Worm (Caenorhabditis elegans) whole organism, mixed stage, embryonic: ENCODE measurements around the gene Y75B12B.3.

Experiments
- M03D4.4 ChIP-seq: sonication (generic microtip); optimal IDR thresholded peaks from 2 replicates; lab custom pipeline; 2017; ENCODE audit warnings: mild to moderate bottlenecking, missing genetic modification characterization, missing compliant biosample characterization
- bed-3 ChIP-seq: fragments of 200-800 bp; sonication (Bioruptor generic); optimal IDR thresholded peaks from 3 replicates; lab custom pipeline; 2018; ENCODE audit warnings: mild to moderate bottlenecking, missing genetic modification characterization, moderate library complexity, missing compliant biosample characterization
- blmp-1 ChIP-seq: fragments of 150-350 bp; optimal IDR thresholded peaks from 2 replicates; lab custom pipeline; 2014; ENCODE audit warnings: missing biosample characterization, missing genetic modification characterization
- ceh-39 ChIP-seq: fragments of 150-350 bp; optimal IDR thresholded peaks from 2 replicates; lab custom pipeline; 2014; ENCODE audit warnings: missing biosample characterization, missing genetic modification characterization
- ceh-43 ChIP-seq: fragments of 200-800 bp; sonication (Bioruptor generic); optimal IDR thresholded peaks from 2 replicates; lab custom pipeline; 2018; ENCODE audit warnings: mild to moderate bottlenecking, missing genetic modification characterization, moderate library complexity, missing compliant biosample characterization
- ceh-83 ChIP-seq: fragments of 200-800 bp; sonication (Bioruptor generic); optimal IDR thresholded peaks from 2 replicates; lab custom pipeline; 2018; ENCODE audit warnings: mild to moderate bottlenecking, missing genetic modification characterization, missing compliant biosample characterization
- ces-1 ChIP-seq: fragments of 150-350 bp; optimal IDR thresholded peaks from 2 replicates; lab custom pipeline; 2014; ENCODE audit warnings: missing biosample characterization, missing genetic modification reagents, missing genetic modification characterization
- cnd-1 ChIP-seq: fragments of 200-800 bp; sonication (Bioruptor generic); optimal IDR thresholded peaks from 2 replicates; lab custom pipeline; 2018; ENCODE audit warnings: mild to moderate bottlenecking, missing genetic modification characterization, missing compliant biosample characterization
- drap-1 ChIP-seq: fragments of 200-800 bp; sonication (Bioruptor generic); optimal IDR thresholded peaks from 3 replicates; lab custom pipeline; 2018; ENCODE audit warnings: mild to moderate bottlenecking, missing genetic modification characterization, missing compliant biosample characterization
- elt-1 ChIP-seq: sonication (generic microtip); optimal IDR thresholded peaks from 2 replicates; lab custom pipeline; 2017; ENCODE audit warnings: missing genetic modification characterization, mild to moderate bottlenecking, missing compliant biosample characterization, antibody characterized with exemption, moderate library complexity, borderline replicate concordance; ENCODE audit not compliant: insufficient read depth
- elt-3 ChIP-seq: fragments of 150-350 bp; optimal IDR thresholded peaks from 2 replicates; lab custom pipeline; 2014; ENCODE audit warnings: missing biosample characterization, missing genetic modification characterization
- flh-1 ChIP-seq: fragments of 200-800 bp; sonication (Bioruptor generic); optimal IDR thresholded peaks from 2 replicates; lab custom pipeline; 2018; ENCODE audit warnings: mild to moderate bottlenecking, missing genetic modification characterization, moderate library complexity, missing compliant biosample characterization
- ham-2 ChIP-seq: fragments of 200-800 bp; sonication (Bioruptor generic); optimal IDR thresholded peaks from 2 replicates; lab custom pipeline; 2018; ENCODE audit warnings: mild to moderate bottlenecking, missing genetic modification characterization, missing compliant biosample characterization
- hlh-1 ChIP-seq: fragments of 150-350 bp; optimal IDR thresholded peaks from 2 replicates; lab custom pipeline; 2014; ENCODE audit warnings: missing biosample characterization, missing genetic modification reagents, missing genetic modification characterization
- lin-13 ChIP-seq: fragments of 150-350 bp; optimal IDR thresholded peaks from 2 replicates; lab custom pipeline; 2014; ENCODE audit warnings: missing biosample characterization, missing genetic modification characterization
- lin-32 ChIP-seq: fragments of 200-800 bp; sonication (Bioruptor generic); optimal IDR thresholded peaks from 2 replicates; lab custom pipeline; 2018; ENCODE audit warnings: mild to moderate bottlenecking, missing genetic modification characterization, missing compliant biosample characterization
- lsy-2 ChIP-seq: fragments of 150-350 bp; optimal IDR thresholded peaks from 2 replicates; lab custom pipeline; 2014; ENCODE audit warnings: missing biosample characterization, missing genetic modification characterization
- mab-5 ChIP-seq: fragments of 150-350 bp; optimal IDR thresholded peaks from 2 replicates; lab custom pipeline; 2014; ENCODE audit warnings: missing biosample characterization, missing genetic modification characterization
- mep-1 ChIP-seq: fragments of 150-350 bp; optimal IDR thresholded peaks from 2 replicates; lab custom pipeline; 2017; ENCODE audit warnings: missing biosample characterization, missing genetic modification reagents, missing genetic modification characterization, inconsistent platforms
- mls-2 ChIP-seq: sonication (generic microtip); optimal IDR thresholded peaks from 2 replicates; lab custom pipeline; 2016; ENCODE audit warnings: mild to moderate bottlenecking, missing genetic modification characterization, moderate library complexity, missing compliant biosample characterization
- nhr-12 ChIP-seq: fragments of 150-350 bp; optimal IDR thresholded peaks from 2 replicates; lab custom pipeline; 2014; ENCODE audit warnings: missing biosample characterization, missing genetic modification characterization
- nhr-2 ChIP-seq: fragments of 150-350 bp; optimal IDR thresholded peaks from 2 replicates; lab custom pipeline; 2014; ENCODE audit warnings: missing biosample characterization, missing genetic modification characterization
- nhr-237 ChIP-seq: fragments of 150-350 bp; optimal IDR thresholded peaks from 2 replicates; lab custom pipeline; 2014; ENCODE audit warnings: missing biosample characterization, missing genetic modification characterization
- nhr-28 ChIP-seq: fragments of 150-350 bp; optimal IDR thresholded peaks from 2 replicates; lab custom pipeline; 2014; ENCODE audit warnings: missing biosample characterization, missing genetic modification characterization
- nhr-76 ChIP-seq: sonication (generic microtip); optimal IDR thresholded peaks from 2 replicates; lab custom pipeline; 2017; ENCODE audit warnings: missing biosample characterization, missing genetic modification characterization
- pha-4 ChIP-seq: fragments of 150-350 bp; optimal IDR thresholded peaks from 2 replicates; lab custom pipeline; 2018; ENCODE audit warnings: missing biosample characterization, missing genetic modification reagents, missing genetic modification characterization
- sem-2 ChIP-seq: fragments of 200-800 bp; sonication (Bioruptor generic); optimal IDR thresholded peaks from 2 replicates; lab custom pipeline; 2018; ENCODE audit warnings: mild to moderate bottlenecking, missing genetic modification characterization, missing compliant biosample characterization
- snpc-4 ChIP-seq: fragments of 150-350 bp; optimal IDR thresholded peaks from 2 replicates; lab custom pipeline; 2014; ENCODE audit warnings: missing biosample characterization, missing genetic modification characterization
- sptf-1 ChIP-seq: sonication (generic microtip); optimal IDR thresholded peaks from 2 replicates; lab custom pipeline; 2017; ENCODE audit warnings: mild to moderate bottlenecking, missing genetic modification characterization, moderate library complexity, missing compliant biosample characterization
- tbx-8 ChIP-seq: fragments of 200-800 bp; sonication (Bioruptor generic); optimal IDR thresholded peaks from 2 replicates; lab custom pipeline; 2018; ENCODE audit warnings: mild to moderate bottlenecking, missing genetic modification characterization, moderate library complexity, missing compliant biosample characterization
- unc-120 ChIP-seq: sonication (generic microtip); optimal IDR thresholded peaks from 2 replicates; lab custom pipeline; 2017; ENCODE audit warnings: missing genetic modification characterization, missing compliant biosample characterization; ENCODE audit not compliant: poor library complexity, severe bottlenecking
- unc-39 ChIP-seq: fragments of 150-350 bp; optimal IDR thresholded peaks from 2 replicates; lab custom pipeline; 2014; ENCODE audit warnings: missing biosample characterization, missing genetic modification characterization
- unc-62 ChIP-seq: fragments of 150-350 bp; optimal IDR thresholded peaks from 2 replicates; lab custom pipeline; 2014; ENCODE audit warnings: missing biosample characterization, missing genetic modification reagents, missing genetic modification characterization
- zip-8 ChIP-seq: fragments of 150-350 bp; optimal IDR thresholded peaks from 2 replicates; lab custom pipeline; 2014; ENCODE audit warnings: missing biosample characterization, missing genetic modification characterization
- ztf-11 ChIP-seq: fragments of 150-350 bp; optimal IDR thresholded peaks from 2 replicates; lab custom pipeline; 2014; ENCODE audit warnings: missing biosample characterization, missing genetic modification characterization

Gene Y75B12B.3

DNA sequence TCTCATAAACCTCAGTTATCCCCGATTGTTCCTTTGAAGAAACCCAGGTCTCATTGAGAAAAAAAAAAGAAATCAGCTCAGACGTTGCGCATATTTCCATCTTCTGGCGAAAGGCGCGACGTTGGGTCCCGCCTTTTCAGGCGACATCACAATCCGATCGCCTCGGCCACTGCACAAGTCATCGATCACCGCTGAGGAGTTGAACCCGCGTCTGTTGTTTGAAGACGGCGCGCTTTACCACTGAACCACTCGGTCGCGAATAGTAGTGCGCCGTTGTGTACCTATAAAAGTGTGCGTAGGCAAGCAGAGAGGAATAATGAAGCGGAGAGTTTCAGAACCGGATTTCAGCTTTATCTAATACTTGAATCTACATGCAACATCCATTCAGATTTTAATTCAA lies 4.8 kb upstream of the Y75B12B.3 start, which contains the start of gene Y75B12B.11:
Gene Y75B12B.11, plus strand, starts transcription at position 394 of the 400 bp plus-strand sequence.
- peak; percentile 76 for TF ChIP-seq bed-3 (GFP tag; lab: Kevin White, UChicago)
- TF ChIP-seq mls-2 (tag; lab: Kevin White, UChicago): peak; percentile 93
- TF ChIP-seq drap-1: peak; percentile 99
- no peak for TF ChIP-seq unc-39 (tag; lab: Kevin White, UChicago)
- peak; percentile 94 for TF ChIP-seq unc-120 (tag; lab: Kevin White, UChicago)
- peak; percentile 94 for TF ChIP-seq cnd-1 (tag; lab: Kevin White, UChicago)
- peak; percentile 88 for TF ChIP-seq tbx-8 (GFP tag; lab: Kevin White, UChicago)
- peak; percentile 1 for TF ChIP-seq ztf-11 (tag; lab: Kevin White, UChicago)
- peak; percentile 81 for TF ChIP-seq ham-2 (GFP tag; lab: Kevin White, UChicago)
- TF ChIP-seq nhr-237: no peak
- peak; percentile 24 for TF ChIP-seq unc-62
- peak; percentile 77 for TF ChIP-seq flh-1
- peak; percentile 28 for TF ChIP-seq hlh-1 (tag; lab: Kevin White, UChicago)
- no peak for TF ChIP-seq ces-1 (GFP tag; lab: Kevin White, UChicago)
- peak; percentile 26 for TF ChIP-seq mab-5
- peak; percentile 61 for TF ChIP-seq lin-13 (tag; lab: Kevin White, UChicago)
- no peak for TF ChIP-seq nhr-2 (tag; lab: Kevin White, UChicago)
- no peak for TF ChIP-seq blmp-1 (tag; lab: Kevin White, UChicago)
- no peak for TF ChIP-seq elt-3 (tag; lab: Kevin White, UChicago)
- TF ChIP-seq mep-1 (tag; lab: Kevin White, UChicago): peak; percentile 47
- TF ChIP-seq lin-32 (GFP tag; lab: Kevin White, UChicago): peak; percentile 83
- peak; percentile 84 for TF ChIP-seq sem-2 (GFP tag; lab: Kevin White, UChicago)
- TF ChIP-seq lsy-2 (tag; lab: Kevin White, UChicago): peak; percentile 52
- TF ChIP-seq ceh-43 (GFP tag; lab: Kevin White, UChicago): peak; percentile 84
- no peak for TF ChIP-seq snpc-4 (tag; lab: Kevin White, UChicago)
- TF ChIP-seq nhr-12 (tag; lab: Kevin White, UChicago): no peak
- TF ChIP-seq nhr-28 (tag; lab: Kevin White, UChicago): no peak
- no peak for TF ChIP-seq elt-1 (tag; lab: Kevin White, UChicago)
- TF ChIP-seq nhr-76 (tag; lab: Kevin White, UChicago): no peak
- TF ChIP-seq sptf-1 (tag; lab: Kevin White, UChicago): peak; percentile 93
- TF ChIP-seq M03D4.4 (tag; lab: Kevin White, UChicago): peak; percentile 90
- no peak for TF ChIP-seq ceh-39 (tag; lab: Kevin White, UChicago)
- peak; percentile 75 for TF ChIP-seq pha-4 (tag; lab: Kevin White, UChicago)
- no peak for TF ChIP-seq zip-8 (tag; lab: Kevin White, UChicago)
- peak; percentile 93 for TF ChIP-seq ceh-83 (GFP tag; lab: Kevin White, UChicago)

DNA sequence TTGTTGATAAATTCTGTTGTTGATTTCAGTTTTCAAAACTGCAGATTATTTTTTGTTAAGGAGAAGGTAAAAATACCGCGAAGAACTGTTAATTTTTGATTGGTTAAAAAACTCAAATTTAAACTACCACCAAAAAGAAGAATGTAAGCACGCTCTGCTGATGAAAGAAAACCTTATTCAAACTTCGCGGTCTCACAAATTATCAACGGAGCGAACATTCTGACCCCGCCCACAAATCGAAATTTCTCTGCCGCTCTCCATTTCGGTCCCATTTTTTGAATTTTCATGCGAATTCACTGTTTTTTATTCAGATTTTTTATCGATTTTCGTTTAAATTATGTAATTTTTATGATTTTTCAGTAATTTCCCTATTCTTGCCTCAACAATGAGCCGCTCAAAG lies 3.5 kb upstream of the Y75B12B.3 start, which contains the start of gene cyn-3:
Gene cyn-3, plus strand, starts transcription at position 361 of the 400 bp plus-strand sequence.
- TF ChIP-seq pha-4 (tag; lab: Kevin White, UChicago) (peak; percentile 77), hlh-1 (tag; lab: Kevin White, UChicago) (peak; percentile 18), ces-1 (GFP tag; lab: Kevin White, UChicago) (peak; percentile 81), lsy-2 (tag; lab: Kevin White, UChicago) (peak; percentile 83), mep-1 (tag; lab: Kevin White, UChicago) (peak; percentile 78), mab-5 (no peak), nhr-237 (peak; percentile 71), drap-1 (no peak), ceh-39 (tag; lab: Kevin White, UChicago) (peak; percentile 26), lin-13 (tag; lab: Kevin White, UChicago) (peak; percentile 58)
